Worm (Caenorhabditis elegans): ENCODE results near the gene oac-8.

The oac-8 gene

ce11 chrIV:10564613-10565012, 19.7 kb upstream of the oac-8 start:
- TF ChIP-seq mep-1 (tag; optimal IDR thresholded peaks at IDR 0.05), result no peak
- no peak for TF ChIP-seq tbx-8 (GFP tag; optimal IDR thresholded peaks at IDR 0.05)
- TF ChIP-seq flh-1 (GFP tag; optimal IDR thresholded peaks at IDR 0.05), result no peak
- TF ChIP-seq pha-4 (tag; optimal IDR thresholded peaks at IDR 0.05), result no peak
- TF ChIP-seq zip-8 (tag; optimal IDR thresholded peaks at IDR 0.05), result no peak
- no peak for TF ChIP-seq ceh-39 (tag; optimal IDR thresholded peaks at IDR 0.05)
- TF ChIP-seq drap-1 (GFP tag; optimal IDR thresholded peaks at IDR 0.05), result no peak
- TF ChIP-seq sptf-1 (tag; optimal IDR thresholded peaks at IDR 0.05), result no peak
- TF ChIP-seq sem-2 (GFP tag; optimal IDR thresholded peaks at IDR 0.05), result no peak
- TF ChIP-seq ces-1 (GFP tag; optimal IDR thresholded peaks at IDR 0.05), result no peak
- TF ChIP-seq nhr-28 (tag; optimal IDR thresholded peaks at IDR 0.05), result no peak
- TF ChIP-seq ham-2 (GFP tag; optimal IDR thresholded peaks at IDR 0.05), result no peak
- TF ChIP-seq lsy-2 (tag; optimal IDR thresholded peaks at IDR 0.05), result no peak
- TF ChIP-seq cnd-1 (tag; optimal IDR thresholded peaks at IDR 0.05), result no peak
- no peak for TF ChIP-seq bed-3 (GFP tag; optimal IDR thresholded peaks at IDR 0.05)
- no peak for TF ChIP-seq ceh-43 (GFP tag; optimal IDR thresholded peaks at IDR 0.05)
- TF ChIP-seq ztf-11 (tag; optimal IDR thresholded peaks at IDR 0.05), result no peak
- no peak for TF ChIP-seq unc-39 (tag; optimal IDR thresholded peaks at IDR 0.05)
- TF ChIP-seq mls-2 (tag; optimal IDR thresholded peaks at IDR 0.05), result no peak

ce11 chrIV:10565282-10565681, 19.1 kb upstream of the oac-8 start:
- TF ChIP-seq ces-1 (GFP tag; optimal IDR thresholded peaks at IDR 0.05), result peak; percentile 67
- no peak for TF ChIP-seq elt-1 (tag; optimal IDR thresholded peaks at IDR 0.05; ENCODE audit: borderline replicate concordance, insufficient read depth)

- TF ChIP-seq unc-120 (tag; optimal IDR thresholded peaks at IDR 0.05; ENCODE audit: poor library complexity, severe bottlenecking) (no peak), unc-39 (tag; optimal IDR thresholded peaks at IDR 0.05) (no peak), sem-2 (GFP tag; optimal IDR thresholded peaks at IDR 0.05) (no peak), snpc-4 (tag; optimal IDR thresholded peaks at IDR 0.05) (no peak), elt-1 (tag; optimal IDR thresholded peaks at IDR 0.05; ENCODE audit: borderline replicate concordance, insufficient read depth) (no peak), nhr-2 (tag; optimal IDR thresholded peaks at IDR 0.05) (no peak), mep-1 (tag; optimal IDR thresholded peaks at IDR 0.05) (no peak), nhr-12 (tag; optimal IDR thresholded peaks at IDR 0.05) (no peak), ceh-39 (tag; optimal IDR thresholded peaks at IDR 0.05) (no peak)
Measured at ce11 chrIV:10567822-10568221, 16.5 kb upstream of the oac-8 start.

ce11 chrIV:10570065-10570464, 14.3 kb upstream of the oac-8 start:
- peak; percentile 41 for TF ChIP-seq elt-3 (tag; optimal IDR thresholded peaks at IDR 0.05)
- peak; percentile 37 for TF ChIP-seq zip-8 (tag; optimal IDR thresholded peaks at IDR 0.05)
- no peak for TF ChIP-seq flh-1 (GFP tag; optimal IDR thresholded peaks at IDR 0.05)
- TF ChIP-seq blmp-1 (tag; optimal IDR thresholded peaks at IDR 0.05), result peak; percentile 4
- TF ChIP-seq nhr-28 (tag; optimal IDR thresholded peaks at IDR 0.05), result no peak
- TF ChIP-seq bed-3 (GFP tag; optimal IDR thresholded peaks at IDR 0.05), result no peak

- TF ChIP-seq cnd-1 (tag; optimal IDR thresholded peaks at IDR 0.05) (no peak), ces-1 (GFP tag; optimal IDR thresholded peaks at IDR 0.05) (peak; percentile 94), unc-39 (tag; optimal IDR thresholded peaks at IDR 0.05) (no peak)
Measured at ce11 chrIV:10571020-10571419, 13.3 kb upstream of the oac-8 start.

- TF ChIP-seq ces-1 (GFP tag; optimal IDR thresholded peaks at IDR 0.05) (peak; percentile 72), flh-1 (GFP tag; optimal IDR thresholded peaks at IDR 0.05) (no peak)
Measured at ce11 chrIV:10573471-10573870, 10.9 kb upstream of the oac-8 start.

ce11 chrIV:10574471-10574870, 9.9 kb upstream of the oac-8 start:
- TF ChIP-seq nhr-28 (tag; optimal IDR thresholded peaks at IDR 0.05) (no peak), ces-1 (GFP tag; optimal IDR thresholded peaks at IDR 0.05) (peak; percentile 35)

ce11 chrIV:10576050-10576449, 8.3 kb upstream of the oac-8 start, which contains the start of gene efn-2:
Gene efn-2, plus strand, starts transcription at chrIV:10576350.
- no peak for TF ChIP-seq ceh-39 (tag; optimal IDR thresholded peaks at IDR 0.05)
- no peak for TF ChIP-seq pha-4 (tag; optimal IDR thresholded peaks at IDR 0.05)
- no peak for TF ChIP-seq mep-1 (tag; optimal IDR thresholded peaks at IDR 0.05)
- no peak for TF ChIP-seq snpc-4 (tag; optimal IDR thresholded peaks at IDR 0.05)
- no peak for TF ChIP-seq unc-39 (tag; optimal IDR thresholded peaks at IDR 0.05)
- no peak for TF ChIP-seq tbx-8 (GFP tag; optimal IDR thresholded peaks at IDR 0.05)
- no peak for TF ChIP-seq zip-8 (tag; optimal IDR thresholded peaks at IDR 0.05)
- no peak for TF ChIP-seq nhr-28 (tag; optimal IDR thresholded peaks at IDR 0.05)
- no peak for TF ChIP-seq ham-2 (GFP tag; optimal IDR thresholded peaks at IDR 0.05)
- no peak for TF ChIP-seq mls-2 (tag; optimal IDR thresholded peaks at IDR 0.05)
- no peak for TF ChIP-seq unc-62 (GFP tag; optimal IDR thresholded peaks at IDR 0.05)
- TF ChIP-seq elt-1 (tag; optimal IDR thresholded peaks at IDR 0.05; ENCODE audit: borderline replicate concordance, insufficient read depth), result no peak
- TF ChIP-seq ces-1 (GFP tag; optimal IDR thresholded peaks at IDR 0.05), result no peak
- TF ChIP-seq bed-3 (GFP tag; optimal IDR thresholded peaks at IDR 0.05), result no peak
- no peak for TF ChIP-seq mab-5 (tag; optimal IDR thresholded peaks at IDR 0.05)
- TF ChIP-seq sem-2 (GFP tag; optimal IDR thresholded peaks at IDR 0.05), result no peak
- TF ChIP-seq lin-13 (tag; optimal IDR thresholded peaks at IDR 0.05), result no peak
- no peak for TF ChIP-seq blmp-1 (tag; optimal IDR thresholded peaks at IDR 0.05)
- no peak for TF ChIP-seq lin-32 (GFP tag; optimal IDR thresholded peaks at IDR 0.05)
